Fruit fly (Drosophila melanogaster): Measurements from ENCODE around the gene CG8419.

DNA sequence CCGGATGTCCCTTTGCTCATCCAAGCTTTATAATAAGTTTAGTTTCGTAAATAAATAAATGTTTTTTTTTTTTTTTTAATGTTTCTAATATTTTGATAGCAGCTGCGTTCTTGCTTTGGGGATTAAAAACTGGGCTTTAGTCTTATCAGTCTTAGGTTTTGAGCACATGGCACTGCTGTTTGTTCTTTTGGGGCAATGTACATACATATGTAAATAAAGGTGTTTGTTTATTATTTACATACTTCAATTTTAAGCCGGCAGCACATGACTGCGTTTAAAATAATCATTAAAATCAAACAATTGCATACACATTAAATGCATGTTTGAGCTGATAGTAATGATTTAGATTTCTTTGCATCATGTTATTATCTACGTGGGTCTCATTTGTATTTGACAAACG is 41.8 kb upstream of the CG8419 start:
- TF ChIP-seq tj (GFP tag; optimal IDR thresholded peaks at IDR 0.05) (no peak), pad (GFP tag; optimal IDR thresholded peaks at IDR 0.05) (no peak), CG11617 (GFP tag; optimal IDR thresholded peaks at IDR 0.05) (no peak), Mnt (GFP tag; optimal IDR thresholded peaks at IDR 0.05) (no peak), cic (GFP tag; optimal IDR thresholded peaks at IDR 0.05) (no peak), cnc (optimal IDR thresholded peaks at IDR 0.05) (no peak), bab1 (GFP tag; optimal IDR thresholded peaks at IDR 0.05) (no peak), kay (GFP tag; ENCODE audit: borderline replicate concordance) (peak; percentile 24), Crg-1 (GFP tag; optimal IDR thresholded peaks at IDR 0.05) (no peak)
